Worm (Caenorhabditis elegans) whole organism, early embryonic: Measurements from ENCODE around the gene nhr-32.

Experiments used
- F13C5.2 ChIP-seq: sonication (generic microtip); optimal IDR thresholded peaks from 2 replicates; lab custom pipeline; 2017; ENCODE audit warnings: mild to moderate bottlenecking, missing genetic modification characterization, inconsistent platforms, missing compliant biosample characterization
- aly-1 ChIP-seq: sonication (generic microtip); optimal IDR thresholded peaks from 2 replicates; lab custom pipeline; 2016; ENCODE audit warnings: missing genetic modification characterization, missing compliant biosample characterization
- ama-1 ChIP-seq: fragments of 150-350 bp; optimal IDR thresholded peaks from 2 replicates; lab custom pipeline; 2014
- ets-7 ChIP-seq: sonication (generic microtip); optimal IDR thresholded peaks from 2 replicates; lab custom pipeline; 2016; ENCODE audit warnings: missing genotype, missing genetic modification characterization, missing compliant biosample characterization
- flt-1 ChIP-seq: fragments of 200-800 bp; sonication (Bioruptor generic); IDR thresholded peaks from 2 replicates; pipeline ENCODE4 v1.3.6; 2022; ENCODE audit warnings: missing genetic modification characterization, missing compliant biosample characterization
- hmbx-1 ChIP-seq: sonication (generic microtip); optimal IDR thresholded peaks from 2 replicates; lab custom pipeline; 2016; ENCODE audit warnings: mild to moderate bottlenecking, missing genetic modification characterization, missing compliant biosample characterization
- hnd-1 ChIP-seq: sonication (generic microtip); optimal IDR thresholded peaks from 2 replicates; lab custom pipeline; 2016; ENCODE audit warnings: missing genetic modification characterization, missing compliant biosample characterization
- pes-1 ChIP-seq: fragments of 200-800 bp; sonication (Bioruptor generic); IDR thresholded peaks from 2 replicates; pipeline ENCODE4 v1.3.6; 2022; ENCODE audit warnings: missing genetic modification reagents, missing genetic modification characterization, missing compliant biosample characterization
- tbx-11 ChIP-seq: fragments of 200-800 bp; sonication (Bioruptor generic); IDR thresholded peaks from 2 replicates; pipeline ENCODE4 v1.3.6; 2022; ENCODE audit warnings: missing genetic modification characterization, missing compliant biosample characterization
- tbx-37 ChIP-seq: fragments of 200-800 bp; sonication (Bioruptor generic); conservative IDR thresholded peaks from 2 replicates; pipeline ENCODE4 v1.3.6; 2022; ENCODE audit warnings: missing genetic modification reagents, missing genetic modification characterization, missing compliant biosample characterization
- tra-4 ChIP-seq: sonication (generic microtip); optimal IDR thresholded peaks from 2 replicates; lab custom pipeline; 2017; ENCODE audit warnings: missing genetic modification characterization, missing compliant biosample characterization

DNA sequence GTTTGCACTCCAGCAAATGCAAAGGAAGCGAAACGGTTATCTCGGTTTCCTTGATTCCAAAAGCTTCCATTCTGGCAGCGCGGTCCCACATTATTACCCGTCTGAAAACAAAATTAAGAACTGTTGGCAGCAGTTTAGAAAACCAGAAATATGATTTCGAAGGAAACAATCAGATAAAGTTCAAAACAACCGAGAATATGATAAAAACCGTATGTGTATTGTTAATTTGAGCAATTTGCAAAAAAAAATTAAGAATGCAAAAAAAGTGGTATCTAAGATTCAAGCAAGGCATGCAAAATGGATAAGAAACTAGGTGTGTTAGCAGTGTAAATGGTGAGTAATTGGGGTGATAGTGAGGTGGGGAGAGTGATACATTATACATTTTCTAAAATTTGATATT is 37.0 kb downstream of the nhr-32 start, which contains the start of gene R04D3.4:
- TF ChIP-seq tbx-11 (GFP tag; lab: Robert Waterston, UW) (no peak), ama-1 (lab: Kevin White, UChicago) (no peak), ets-7 (tag; lab: Kevin White, UChicago) (no peak), tbx-37 (GFP tag; lab: Robert Waterston, UW) (no peak), pes-1 (GFP tag; lab: Robert Waterston, UW) (no peak), flt-1 (GFP tag; lab: Robert Waterston, UW) (no peak), hmbx-1 (tag; lab: Kevin White, UChicago) (no peak), tra-4 (tag; lab: Kevin White, UChicago) (no peak), aly-1 (no peak), F13C5.2 (no peak), hnd-1 (tag; lab: Kevin White, UChicago) (no peak)
